Fruit fly (Drosophila melanogaster): ENCODE measurements around the gene sturkopf.

dm6 chr3L:1298509-1298908 is 14.7 kb downstream of the sturkopf start, which contains the start of gene scf:
- TF ChIP-seq foxo (GFP tag; optimal IDR thresholded peaks at IDR 0.05) = no peak
- TF ChIP-seq woc (GFP tag; optimal IDR thresholded peaks at IDR 0.05) = peak; percentile 4
- TF ChIP-seq h (GFP tag; optimal IDR thresholded peaks at IDR 0.05) = no peak
- TF ChIP-seq fru (GFP tag; optimal IDR thresholded peaks at IDR 0.05) = peak; percentile 99
- no peak for TF ChIP-seq Jra (GFP tag; optimal IDR thresholded peaks at IDR 0.05)
- TF ChIP-seq Myc (optimal IDR thresholded peaks at IDR 0.05) = peak; percentile 63
- no peak for TF ChIP-seq Abd-B (GFP tag; optimal IDR thresholded peaks at IDR 0.05)
- TF ChIP-seq CrebA (GFP tag; optimal IDR thresholded peaks at IDR 0.05; ENCODE audit: borderline replicate concordance) = no peak
- TF ChIP-seq pan (optimal IDR thresholded peaks at IDR 0.05) = no peak
- no peak for TF ChIP-seq sv (GFP tag; optimal IDR thresholded peaks at IDR 0.05)

Data from whole organism, wandering third instar larva.